Fruit fly (Drosophila melanogaster) whole organism, embryonic: ENCODE data around the gene CG31823.
A peak's percentile ranks its signal among the peaks of the same experiment; 100 is the strongest.

Source experiments
- Aef1 ChIP-seq: fragments of 200-800 bp; sonication (Bioruptor generic); IDR thresholded peaks from 3 replicates; pipeline ENCODE4 v1.3.6; 2022; ENCODE audit warnings: missing biosample characterization, missing genetic modification characterization
- Asciz ChIP-seq: fragments of 200-800 bp; sonication (Bioruptor generic); optimal IDR thresholded peaks from 2 replicates; lab custom pipeline; 2017; ENCODE audit warnings: missing biosample characterization, mild to moderate bottlenecking, missing genetic modification characterization, missing genetic modification reagents
- CG11723 ChIP-seq: fragments of 200-800 bp; sonication (Bioruptor generic); optimal IDR thresholded peaks from 2 replicates; lab custom pipeline; 2017; ENCODE audit warnings: missing biosample characterization, mild to moderate bottlenecking, missing genetic modification characterization
- CG12071 ChIP-seq: fragments of 200-800 bp; sonication (Bioruptor generic); optimal IDR thresholded peaks from 3 replicates; lab custom pipeline; 2018; ENCODE audit warnings: missing biosample characterization, mild to moderate bottlenecking, missing genetic modification characterization
- CG15601 ChIP-seq: fragments of 200-800 bp; sonication (Bioruptor generic); optimal IDR thresholded peaks from 3 replicates; lab custom pipeline; 2019; ENCODE audit warnings: missing biosample characterization, mild to moderate bottlenecking, missing genetic modification characterization, moderate library complexity
- CG18764 ChIP-seq: fragments of 200-800 bp; sonication (Bioruptor generic); optimal IDR thresholded peaks from 3 replicates; lab custom pipeline; 2016; ENCODE audit warnings: missing biosample characterization, missing genetic modification characterization
- CG3163 ChIP-seq: fragments of 200-800 bp; sonication (Bioruptor generic); optimal IDR thresholded peaks from 3 replicates; lab custom pipeline; 2016; ENCODE audit warnings: missing biosample characterization, missing genetic modification characterization
- CG4328 ChIP-seq: fragments of 200-800 bp; sonication (Bioruptor generic); optimal IDR thresholded peaks from 3 replicates; lab custom pipeline; 2017; ENCODE audit warnings: missing biosample characterization, missing genetic modification reagents, missing genetic modification characterization
- CG4707 ChIP-seq: fragments of 200-800 bp; sonication (Bioruptor generic); optimal IDR thresholded peaks from 2 replicates; lab custom pipeline; 2018; ENCODE audit warnings: missing biosample characterization, mild to moderate bottlenecking, missing genetic modification characterization, moderate library complexity
- CG4820 ChIP-seq: fragments of 200-800 bp; sonication (Bioruptor generic); optimal IDR thresholded peaks from 3 replicates; lab custom pipeline; 2016; ENCODE audit warnings: missing biosample characterization, missing genetic modification characterization
- CG4854 ChIP-seq: fragments of 200-800 bp; sonication (Bioruptor generic); optimal IDR thresholded peaks from 2 replicates; lab custom pipeline; 2016; ENCODE audit warnings: missing biosample characterization, missing genetic modification characterization, inconsistent platforms
- CG6854 ChIP-seq: fragments of 200-800 bp; sonication (Bioruptor generic); optimal IDR thresholded peaks from 3 replicates; lab custom pipeline; 2017; ENCODE audit warnings: missing biosample characterization, mild to moderate bottlenecking, missing genetic modification characterization
- CG7271 ChIP-seq: fragments of 200-800 bp; sonication (Bioruptor generic); optimal IDR thresholded peaks from 2 replicates; lab custom pipeline; 2018; ENCODE audit warnings: missing biosample characterization, mild to moderate bottlenecking, missing genetic modification characterization, moderate library complexity
- CG7963 ChIP-seq: fragments of 200-800 bp; sonication (Bioruptor generic); IDR thresholded peaks from 3 replicates; pipeline ENCODE4 v1.3.6; 2022; ENCODE audit warnings: missing biosample characterization, missing genetic modification characterization; ENCODE audit not compliant: partially characterized antibody
- CG9609 ChIP-seq: fragments of 200-800 bp; sonication (Bioruptor generic); optimal IDR thresholded peaks from 3 replicates; lab custom pipeline; 2016; ENCODE audit warnings: missing biosample characterization, missing genetic modification characterization
- CG9797 ChIP-seq: fragments of 200-800 bp; sonication (Bioruptor generic); optimal IDR thresholded peaks from 3 replicates; lab custom pipeline; 2018; ENCODE audit warnings: missing biosample characterization, mild to moderate bottlenecking, missing genetic modification characterization
- D ChIP-seq, 2 experiments: fragments of 200-800 bp in 1 of 2; fragments of >200 bp in 1 of 2; sonication (Bioruptor generic) in 1 of 2; optimal IDR thresholded peaks; 2 replicates in 1 of 2; 3 replicates in 1 of 2; lab custom pipeline; 2017; ENCODE audit warnings: mild to moderate bottlenecking in 1 of 2, missing biosample characterization in 1 of 2, missing genetic modification characterization in 1 of 2, missing genetic modification reagents in 1 of 2
- Dll ChIP-seq: fragments of 200-800 bp; sonication (Bioruptor generic); IDR thresholded peaks from 4 replicates; pipeline ENCODE4 v1.3.6; 2022; ENCODE audit warnings: missing biosample characterization, missing genetic modification characterization; ENCODE audit not compliant: partially characterized antibody
- Hr3 ChIP-seq: fragments of 200-800 bp; sonication (Bioruptor generic); optimal IDR thresholded peaks from 3 replicates; lab custom pipeline; 2016; ENCODE audit warnings: missing biosample characterization, missing genetic modification characterization
- MBD-R2 ChIP-seq: fragments of 200-800 bp; sonication (Bioruptor generic); IDR thresholded peaks from 2 replicates; pipeline ENCODE4 v1.3.6; 2022; ENCODE audit warnings: missing biosample characterization, missing genetic modification characterization
- NC2α ChIP-seq: fragments of 200-800 bp; sonication (Bioruptor generic); optimal IDR thresholded peaks from 2 replicates; lab custom pipeline; 2016; ENCODE audit warnings: missing biosample characterization, missing genetic modification characterization
- NC2β ChIP-seq: fragments of 200-800 bp; sonication (Bioruptor generic); optimal IDR thresholded peaks from 2 replicates; lab custom pipeline; 2016; ENCODE audit warnings: missing biosample characterization, missing genetic modification characterization
- Nf-YA ChIP-seq: fragments of 200-800 bp; sonication (Bioruptor generic); IDR thresholded peaks from 2 replicates; pipeline ENCODE4 v1.3.6; 2022; ENCODE audit warnings: missing biosample characterization, missing genetic modification characterization
- Nf-YB ChIP-seq: fragments of 200-800 bp; sonication (Bioruptor generic); optimal IDR thresholded peaks from 3 replicates; lab custom pipeline; 2019; ENCODE audit warnings: missing biosample characterization, mild to moderate bottlenecking, missing genetic modification characterization, moderate library complexity
- NfI ChIP-seq: fragments of 200-800 bp; sonication (Bioruptor generic); optimal IDR thresholded peaks from 3 replicates; lab custom pipeline; 2018; ENCODE audit warnings: missing biosample characterization, mild to moderate bottlenecking, missing genetic modification characterization, moderate library complexity
- Optix ChIP-seq: fragments of 200-800 bp; sonication (Bioruptor generic); IDR thresholded peaks from 3 replicates; pipeline ENCODE4 v1.3.6; 2022; ENCODE audit warnings: missing biosample characterization, missing genetic modification characterization
- Ssrp ChIP-seq: fragments of 200-800 bp; sonication (Bioruptor generic); optimal IDR thresholded peaks from 2 replicates; lab custom pipeline; 2018; ENCODE audit warnings: missing biosample characterization, mild to moderate bottlenecking, missing genetic modification characterization, moderate library complexity
- Taf1 ChIP-seq: fragments of 200-800 bp; sonication (Bioruptor generic); IDR thresholded peaks from 2 replicates; pipeline ENCODE4 v1.3.6; 2022; ENCODE audit warnings: missing biosample characterization, missing genetic modification characterization
- Xrp1 ChIP-seq: fragments of 200-800 bp; sonication (Bioruptor generic); IDR thresholded peaks from 2 replicates; pipeline ENCODE4 v1.3.6; 2022; ENCODE audit warnings: missing biosample characterization, missing genetic modification characterization
- bab2 ChIP-seq: fragments of 200-800 bp; sonication (Bioruptor generic); optimal IDR thresholded peaks from 2 replicates; lab custom pipeline; 2016; ENCODE audit warnings: missing biosample characterization, missing genetic modification characterization
- bigmax ChIP-seq: fragments of 200-800 bp; sonication (Bioruptor generic); optimal IDR thresholded peaks from 2 replicates; lab custom pipeline; 2018; ENCODE audit warnings: missing biosample characterization, mild to moderate bottlenecking, missing genetic modification characterization
- cg ChIP-seq: fragments of 200-800 bp; sonication (Bioruptor generic); optimal IDR thresholded peaks from 3 replicates; lab custom pipeline; 2019; ENCODE audit warnings: missing biosample characterization, mild to moderate bottlenecking, missing genetic modification characterization, moderate library complexity
- corto ChIP-seq: fragments of 200-800 bp; sonication (Bioruptor generic); optimal IDR thresholded peaks from 2 replicates; lab custom pipeline; 2016; ENCODE audit warnings: missing biosample characterization, mild to moderate bottlenecking, missing genetic modification characterization, moderate library complexity
- croc ChIP-seq: fragments of 200-800 bp; sonication (Bioruptor generic); conservative IDR thresholded peaks from 3 replicates; pipeline ENCODE4 v1.3.6; 2022; ENCODE audit warnings: missing biosample characterization, missing genetic modification characterization
- dpn ChIP-seq, 2 experiments: fragments of 200-800 bp; sonication (Bioruptor generic); optimal IDR thresholded peaks; 3 replicates each; lab custom pipeline; 2016; ENCODE audit warnings: missing biosample characterization in 2 of 2, missing genetic modification characterization in 2 of 2
- eyg ChIP-seq: fragments of 200-800 bp; sonication (Bioruptor generic); optimal IDR thresholded peaks from 3 replicates; lab custom pipeline; 2016; ENCODE audit warnings: missing biosample characterization, missing genetic modification characterization
- fd3F ChIP-seq: fragments of 200-800 bp; sonication (Bioruptor generic); optimal IDR thresholded peaks from 2 replicates; lab custom pipeline; 2018; ENCODE audit warnings: missing biosample characterization, mild to moderate bottlenecking, missing genetic modification characterization, moderate library complexity
- fd96Cb ChIP-seq: fragments of 200-800 bp; sonication (Bioruptor generic); optimal IDR thresholded peaks from 2 replicates; lab custom pipeline; 2018; ENCODE audit warnings: missing biosample characterization, mild to moderate bottlenecking, missing genetic modification characterization, moderate library complexity
- ftz-f1 ChIP-seq: fragments of 200-800 bp; sonication (Bioruptor generic); optimal IDR thresholded peaks from 2 replicates; lab custom pipeline; 2016; ENCODE audit warnings: missing biosample characterization, missing genetic modification characterization
- gcm ChIP-seq: fragments of 200-800 bp; sonication (Bioruptor generic); optimal IDR thresholded peaks from 2 replicates; lab custom pipeline; 2019; ENCODE audit warnings: missing biosample characterization, mild to moderate bottlenecking, missing genetic modification characterization, moderate library complexity
- h ChIP-seq: fragments of >200 bp; optimal IDR thresholded peaks from 2 replicates; lab custom pipeline; 2017
- ind ChIP-seq: fragments of 200-800 bp; sonication (Bioruptor generic); optimal IDR thresholded peaks from 3 replicates; lab custom pipeline; 2016; ENCODE audit warnings: missing biosample characterization, missing genetic modification characterization
- mam ChIP-seq: fragments of 200-800 bp; sonication (Bioruptor generic); optimal IDR thresholded peaks from 3 replicates; lab custom pipeline; 2016; ENCODE audit warnings: missing biosample characterization, missing genetic modification characterization
- mirr ChIP-seq: fragments of 200-800 bp; sonication (Bioruptor generic); optimal IDR thresholded peaks from 3 replicates; lab custom pipeline; 2018; ENCODE audit warnings: missing biosample characterization, mild to moderate bottlenecking, missing genetic modification characterization
- mld ChIP-seq: fragments of 200-800 bp; sonication (Bioruptor generic); IDR thresholded peaks from 3 replicates; pipeline ENCODE4 v1.3.6; 2022; ENCODE audit warnings: missing biosample characterization, missing genetic modification characterization; ENCODE audit not compliant: partially characterized antibody
- pb ChIP-seq: fragments of 200-800 bp; sonication (Bioruptor generic); optimal IDR thresholded peaks from 3 replicates; lab custom pipeline; 2016; ENCODE audit warnings: missing biosample characterization, missing genetic modification characterization
- shn ChIP-seq: fragments of 200-800 bp; sonication (Bioruptor generic); optimal IDR thresholded peaks from 3 replicates; lab custom pipeline; 2016; ENCODE audit warnings: missing biosample characterization, missing genetic modification characterization
- vvl ChIP-seq: fragments of 200-800 bp; sonication (Bioruptor generic); IDR thresholded peaks from 2 replicates; pipeline ENCODE4 v1.3.6; 2022; ENCODE audit warnings: missing biosample characterization, missing genetic modification characterization
- wor ChIP-seq: fragments of 200-800 bp; sonication (Bioruptor generic); IDR thresholded peaks from 2 replicates; pipeline ENCODE4 v1.3.6; 2022; ENCODE audit warnings: missing biosample characterization, missing genetic modification characterization

Gene CG31823

DNA sequence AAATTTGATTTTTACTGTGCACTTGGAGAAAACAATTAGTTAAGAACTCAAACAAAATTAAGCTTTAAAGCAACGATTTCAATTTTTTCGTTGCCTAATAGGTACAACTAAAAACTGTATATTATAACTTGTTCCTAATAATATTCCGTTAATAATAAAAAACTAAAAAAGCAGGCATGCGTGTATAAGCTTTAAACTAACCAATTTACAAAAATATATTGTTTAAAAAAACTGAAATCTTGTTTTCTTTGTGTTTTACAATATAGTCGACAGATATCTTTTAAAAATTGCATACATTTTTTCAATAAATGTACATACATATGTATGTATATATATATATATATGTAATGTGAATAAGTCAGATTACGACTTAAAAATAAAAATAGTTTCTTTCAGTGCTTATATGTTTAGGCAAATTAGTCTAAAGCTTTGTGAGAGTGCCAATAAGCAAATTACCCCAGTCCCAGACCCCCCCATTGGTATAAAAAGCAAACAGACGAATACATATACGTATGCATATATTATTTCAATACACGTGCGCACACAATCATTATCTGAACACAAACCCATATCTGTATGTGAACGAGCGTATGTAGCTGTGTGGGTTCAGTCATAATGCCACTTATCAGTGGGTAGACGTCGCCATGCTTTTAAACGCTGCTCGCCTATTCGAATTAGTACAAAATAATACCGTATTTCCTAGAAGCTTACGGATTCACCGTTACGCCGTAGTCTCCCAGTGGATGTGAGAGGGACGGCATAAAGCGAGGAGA lies 12.8 kb upstream of the CG31823 start (continued):
- no peak for TF ChIP-seq NC2α (GFP tag; lab: Kevin White, UChicago)
- peak; percentile 58 for TF ChIP-seq NfI (GFP tag; lab: Kevin White, UChicago)
- no peak for TF ChIP-seq eyg (GFP tag; lab: Kevin White, UChicago)
- TF ChIP-seq Dll (GFP tag; lab: Robert Waterston, UW), result no peak
- peak; percentile 80 for TF ChIP-seq CG15601 (tag; lab: Kevin White, UChicago)
- peak; percentile 51; the same call in 1 of the 2 replicates for TF ChIP-seq wor (GFP tag; lab: Robert Waterston, UW)
- TF ChIP-seq CG3163 (GFP tag; lab: Kevin White, UChicago), result no peak
- TF ChIP-seq ftz-f1 (GFP tag; lab: Kevin White, UChicago), result peak; percentile 93
- no peak for TF ChIP-seq Aef1 (GFP tag; lab: Robert Waterston, UW)
- no peak for TF ChIP-seq shn (GFP tag; lab: Kevin White, UChicago)
- no peak for TF ChIP-seq D (optimal IDR thresholded peaks at IDR 0.05; lab: Kevin White, UChicago)
- peak; percentile 83 for TF ChIP-seq D (GFP tag; optimal IDR thresholded peaks at IDR 0.05; lab: Kevin White, UChicago)
- no peak for TF ChIP-seq CG4854 (GFP tag; lab: Kevin White, UChicago)
- TF ChIP-seq CG12071 (GFP tag; lab: Kevin White, UChicago), result peak; percentile 66
- peak; percentile 77 for TF ChIP-seq Hr3 (GFP tag; lab: Kevin White, UChicago)
- no peak for TF ChIP-seq mam (GFP tag; lab: Kevin White, UChicago)
- no peak for TF ChIP-seq pb
- no peak for TF ChIP-seq h
- TF ChIP-seq mirr, result peak; percentile 98
- TF ChIP-seq corto (GFP tag; lab: Kevin White, UChicago), result no peak
- peak; percentile 88 for TF ChIP-seq Ssrp (tag; lab: Kevin White, UChicago)
- TF ChIP-seq CG4707 (GFP tag; lab: Kevin White, UChicago), result no peak
- peak; percentile 47 for TF ChIP-seq gcm (GFP tag; lab: Kevin White, UChicago)
- peak; percentile 3 for TF ChIP-seq CG11723 (GFP tag; lab: Kevin White, UChicago)
- no peak for TF ChIP-seq CG7963 (GFP tag; lab: Robert Waterston, UW)
- peak; percentile 5; the same call in 1 of the 2 replicates for TF ChIP-seq Nf-YA (GFP tag; lab: Robert Waterston, UW)
- peak; percentile 24 for TF ChIP-seq CG18764 (GFP tag; lab: Kevin White, UChicago)
- TF ChIP-seq CG7271, result no peak
- no peak for TF ChIP-seq MBD-R2 (GFP tag; lab: Robert Waterston, UW)
- TF ChIP-seq CG4328 (GFP tag; lab: Kevin White, UChicago), result peak; percentile 46
- peak; percentile 80 for TF ChIP-seq Asciz (GFP tag; lab: Kevin White, UChicago)
- no peak for TF ChIP-seq NC2β (GFP tag; lab: Kevin White, UChicago)
- no peak for TF ChIP-seq Taf1
- TF ChIP-seq dpn (GFP tag; optimal IDR thresholded peaks at IDR 0.05; lab: Kevin White, UChicago), result peak; percentile 25 to 56
- peak; percentile 87 for TF ChIP-seq vvl (GFP tag; lab: Robert Waterston, UW)
- TF ChIP-seq Xrp1 (GFP tag; lab: Robert Waterston, UW), result peak; percentile 43; the same call in 1 of the 2 replicates
- peak; percentile 0 for TF ChIP-seq bigmax
- no peak for TF ChIP-seq CG9797 (GFP tag; lab: Kevin White, UChicago)
- TF ChIP-seq Optix (GFP tag; lab: Robert Waterston, UW), result no peak
- TF ChIP-seq fd96Cb (tag; lab: Kevin White, UChicago), result peak; percentile 88
- no peak for TF ChIP-seq CG9609 (GFP tag; lab: Kevin White, UChicago)
- TF ChIP-seq croc (GFP tag; lab: Robert Waterston, UW), result peak; percentile 48; the same call in 1 of the 3 replicates
- TF ChIP-seq Nf-YB (GFP tag; lab: Kevin White, UChicago), result peak; percentile 67
- TF ChIP-seq CG6854 (GFP tag; lab: Kevin White, UChicago), result peak; percentile 55
- TF ChIP-seq cg, result peak; percentile 93
- peak; percentile 59 for TF ChIP-seq ind
- TF ChIP-seq CG4820 (GFP tag; lab: Kevin White, UChicago), result peak; percentile 69
- peak; percentile 63 for TF ChIP-seq fd3F
- peak; percentile 12 for TF ChIP-seq bab2 (GFP tag; lab: Kevin White, UChicago)
- TF ChIP-seq mld (GFP tag; lab: Robert Waterston, UW), result no peak
